Fruit fly (Drosophila melanogaster): ENCODE results near the gene Ns3.

Ns3 gene

DNA sequence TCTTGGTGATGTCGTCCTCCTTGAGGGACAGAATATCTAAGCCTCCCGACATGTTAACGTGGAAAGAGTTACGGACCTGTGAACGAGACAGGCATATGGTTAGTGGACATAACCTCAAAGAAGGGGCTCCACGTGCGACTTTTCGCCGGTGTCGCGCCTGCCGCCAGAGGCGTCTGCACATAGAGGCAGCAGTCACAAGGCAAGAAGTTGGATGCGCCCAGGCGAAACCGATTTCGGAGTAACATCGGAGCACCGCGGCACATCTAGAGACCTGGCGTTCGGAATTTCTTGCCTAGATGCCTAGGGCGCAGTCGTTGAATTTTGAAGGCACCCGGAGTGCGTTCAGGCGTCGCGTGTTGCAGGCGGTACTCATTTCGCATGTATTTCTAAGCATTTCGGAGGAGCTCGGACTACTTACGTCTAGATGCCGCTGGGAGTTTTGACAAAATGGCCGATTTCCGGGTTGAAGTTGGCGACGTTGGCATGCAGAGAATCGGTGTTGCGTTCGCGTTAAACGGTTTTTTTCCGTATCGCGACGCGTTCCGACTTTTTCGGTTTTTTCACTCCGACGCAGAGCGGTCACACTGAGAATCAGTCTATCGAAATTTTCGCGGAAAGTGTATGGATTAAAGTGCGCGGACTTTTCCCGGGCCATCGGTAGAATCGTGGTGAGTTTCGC lies 19.0 kb upstream of the Ns3 start, which contains the start of the genes sta and inc (continued):
- TF ChIP-seq bigmax (GFP tag; optimal IDR thresholded peaks at IDR 0.05) (peak; percentile 92), Gug (GFP tag; IDR thresholded peaks at IDR 0.05) (peak; percentile 22; the same call in 1 of the 4 replicates), CG4820 (GFP tag; optimal IDR thresholded peaks at IDR 0.05) (no peak), Dip2 (GFP tag; IDR thresholded peaks at IDR 0.05) (no peak), klu (GFP tag; IDR thresholded peaks at IDR 0.05) (no peak), Spps (tag; optimal IDR thresholded peaks at IDR 0.05) (no peak), CG8478 (optimal IDR thresholded peaks at IDR 0.05) (no peak), cwo (GFP tag; optimal IDR thresholded peaks at IDR 0.05) (peak; percentile 42), fru (optimal IDR thresholded peaks at IDR 0.05) (no peak), CG33213 (GFP tag; optimal IDR thresholded peaks at IDR 0.05) (peak; percentile 88), CG30431 (GFP tag; optimal IDR thresholded peaks at IDR 0.05) (peak; percentile 26), ERR (GFP tag; optimal IDR thresholded peaks at IDR 0.05) (no peak), otp (GFP tag; IDR thresholded peaks at IDR 0.05) (peak; percentile 40; the same call in 1 of the 3 replicates), Fer2 (tag; optimal IDR thresholded peaks at IDR 0.05) (peak; percentile 52), CG12299 (tag; optimal IDR thresholded peaks at IDR 0.05) (peak; percentile 66), pfk (GFP tag; optimal IDR thresholded peaks at IDR 0.05) (no peak), CG3065 (GFP tag; optimal IDR thresholded peaks at IDR 0.05) (no peak), ems (GFP tag; optimal IDR thresholded peaks at IDR 0.05) (peak; percentile 45), HLH3B (GFP tag; IDR thresholded peaks at IDR 0.05) (peak; percentile 31; the same call in 1 of the 2 replicates), bsh (GFP tag; optimal IDR thresholded peaks at IDR 0.05) (peak in 1 of 2 experiments; percentile 49), CG4617 (GFP tag; optimal IDR thresholded peaks at IDR 0.05; ENCODE audit: borderline replicate concordance) (peak; percentile 49), fd3F (GFP tag; optimal IDR thresholded peaks at IDR 0.05) (peak; percentile 32), Nf-YB (GFP tag; optimal IDR thresholded peaks at IDR 0.05) (peak; percentile 52), Ets65A (GFP tag) (no peak), gcm (GFP tag; optimal IDR thresholded peaks at IDR 0.05) (peak; percentile 67), CG32767 (GFP tag; IDR thresholded peaks at IDR 0.05) (0 out of 2 replicates have a peak, but pooled peaks have one; percentile 40), CG11560 (tag; IDR thresholded peaks at IDR 0.05) (no peak), CG34224 (GFP tag; IDR thresholded peaks at IDR 0.05; ENCODE audit: partially characterized antibody) (peak; percentile 67), CG13775 (GFP tag; optimal IDR thresholded peaks at IDR 0.05) (peak; percentile 47), tx (GFP tag; optimal IDR thresholded peaks at IDR 0.05) (peak; percentile 26), CG5180 (GFP tag; optimal IDR thresholded peaks at IDR 0.05) (peak; percentile 50), NC2α (GFP tag; optimal IDR thresholded peaks at IDR 0.05) (peak; percentile 17), HmgD (GFP tag; optimal IDR thresholded peaks at IDR 0.05) (peak; percentile 74), fd64A (GFP tag; optimal IDR thresholded peaks at IDR 0.05) (peak; percentile 52), CG9876 (GFP tag; optimal IDR thresholded peaks at IDR 0.05) (peak; percentile 46), crp (GFP tag; optimal IDR thresholded peaks at IDR 0.05) (peak in 1 of 2 experiments; percentile 28), CG13894 (tag; optimal IDR thresholded peaks at IDR 0.05) (peak; percentile 72), CG7963 (GFP tag; IDR thresholded peaks at IDR 0.05; ENCODE audit: partially characterized antibody) (no peak), CG6254 (GFP tag; optimal IDR thresholded peaks at IDR 0.05) (peak; percentile 48), fd102C (GFP tag; optimal IDR thresholded peaks at IDR 0.05) (no peak), CG4360 (GFP tag; IDR thresholded peaks at IDR 0.05) (0 out of 2 replicates have a peak, but pooled peaks have one; percentile 12), CG13287 (GFP tag; IDR thresholded peaks at IDR 0.05; ENCODE audit: partially characterized antibody) (peak; percentile 80), Dref (GFP tag; IDR thresholded peaks at IDR 0.05) (peak; percentile 72), bcd (GFP tag; optimal IDR thresholded peaks at IDR 0.05) (peak; percentile 85), en (GFP tag; optimal IDR thresholded peaks at IDR 0.05) (no peak), ase (GFP tag; IDR thresholded peaks at IDR 0.05) (no peak), Fer1 (GFP tag; optimal IDR thresholded peaks at IDR 0.05) (peak; percentile 90), CG1233 (GFP tag; optimal IDR thresholded peaks at IDR 0.05) (peak; percentile 64), Hmr (GFP tag; optimal IDR thresholded peaks at IDR 0.05) (peak; percentile 92), CkIIα-i1 (GFP tag; IDR thresholded peaks at IDR 0.05) (no peak)

Data from whole organism, embryonic.